Fruit fly (Drosophila melanogaster) whole organism, embryonic: ENCODE data around the gene CG2854.

Source experiments
- Ada2b ChIP-seq: fragments of 200-800 bp; sonication (Bioruptor generic); IDR thresholded peaks from 2 replicates; pipeline ENCODE4 v1.3.6; 2022; ENCODE audit warnings: missing biosample characterization, missing genetic modification characterization
- Blimp-1 ChIP-seq: fragments of 200-800 bp; sonication (Bioruptor generic); optimal IDR thresholded peaks from 3 replicates; lab custom pipeline; 2018; ENCODE audit warnings: missing biosample characterization, missing genetic modification characterization, mild to moderate bottlenecking, moderate library complexity, missing genetic modification reagents
- Bteb2 ChIP-seq: fragments of 200-800 bp; sonication (Bioruptor generic); optimal IDR thresholded peaks from 2 replicates; lab custom pipeline; 2016; ENCODE audit warnings: missing biosample characterization, missing genetic modification characterization
- CG10321 ChIP-seq: fragments of 200-800 bp; sonication (Bioruptor generic); IDR thresholded peaks from 2 replicates; pipeline ENCODE4 v1.3.6; 2022; ENCODE audit warnings: missing biosample characterization, missing genetic modification characterization
- CG10366 ChIP-seq: fragments of 200-800 bp; sonication (Bioruptor generic); IDR thresholded peaks from 2 replicates; pipeline ENCODE4 v1.3.6; 2022; ENCODE audit warnings: missing biosample characterization, missing genetic modification characterization
- CG10565 ChIP-seq: fragments of 200-800 bp; sonication (Bioruptor generic); optimal IDR thresholded peaks from 3 replicates; lab custom pipeline; 2016; ENCODE audit warnings: missing biosample characterization, mild to moderate bottlenecking, missing genetic modification characterization
- CG12219 ChIP-seq: fragments of 200-800 bp; sonication (Bioruptor generic); optimal IDR thresholded peaks from 3 replicates; lab custom pipeline; 2018; ENCODE audit warnings: missing biosample characterization, mild to moderate bottlenecking, missing genetic modification characterization
- CG13296 ChIP-seq: fragments of 200-800 bp; sonication (Bioruptor generic); optimal IDR thresholded peaks from 3 replicates; lab custom pipeline; 2018; ENCODE audit warnings: missing biosample characterization, mild to moderate bottlenecking, missing genetic modification characterization
- CG14667 ChIP-seq: fragments of 200-800 bp; sonication (Bioruptor generic); IDR thresholded peaks from 2 replicates; pipeline ENCODE4 v1.3.6; 2022; ENCODE audit warnings: missing biosample characterization, missing genetic modification characterization
- CG14710 ChIP-seq: fragments of 200-800 bp; sonication (Bioruptor generic); optimal IDR thresholded peaks from 3 replicates; lab custom pipeline; 2019; ENCODE audit warnings: missing biosample characterization, mild to moderate bottlenecking, missing genetic modification characterization, moderate library complexity
- CG15073 ChIP-seq: fragments of 200-800 bp; sonication (Bioruptor generic); optimal IDR thresholded peaks from 2 replicates; lab custom pipeline; 2016; ENCODE audit warnings: missing biosample characterization, missing genetic modification characterization
- CG1529 ChIP-seq: fragments of 200-800 bp; sonication (Bioruptor generic); optimal IDR thresholded peaks from 3 replicates; lab custom pipeline; 2018; ENCODE audit warnings: missing biosample characterization, missing genetic modification characterization
- CG15514 ChIP-seq: fragments of 200-800 bp; sonication (Bioruptor generic); optimal IDR thresholded peaks from 3 replicates; lab custom pipeline; 2017; ENCODE audit warnings: missing biosample characterization, missing genetic modification characterization, mild to moderate bottlenecking, moderate library complexity, missing genetic modification reagents
- CG15696 ChIP-seq: fragments of 200-800 bp; sonication (Bioruptor generic); optimal IDR thresholded peaks from 2 replicates; lab custom pipeline; 2019; ENCODE audit warnings: missing biosample characterization, mild to moderate bottlenecking, missing genetic modification characterization, moderate library complexity
- CG1603 ChIP-seq: fragments of 200-800 bp; sonication (Bioruptor generic); optimal IDR thresholded peaks from 2 replicates; lab custom pipeline; 2019; ENCODE audit warnings: missing biosample characterization, mild to moderate bottlenecking, missing genetic modification characterization, moderate library complexity
- CG17568 ChIP-seq: fragments of 200-800 bp; sonication (Bioruptor generic); optimal IDR thresholded peaks from 2 replicates; lab custom pipeline; 2018; ENCODE audit warnings: missing biosample characterization, mild to moderate bottlenecking, missing genetic modification characterization, moderate library complexity
- CG2129 ChIP-seq: fragments of 200-800 bp; sonication (Bioruptor generic); IDR thresholded peaks from 2 replicates; pipeline ENCODE4 v1.3.6; 2022; ENCODE audit warnings: missing biosample characterization, missing genetic modification characterization; ENCODE audit not compliant: partially characterized antibody
- CG31388 ChIP-seq: fragments of 200-800 bp; sonication (Bioruptor generic); optimal IDR thresholded peaks from 2 replicates; lab custom pipeline; 2016; ENCODE audit warnings: missing biosample characterization, missing genetic modification characterization
- CG31441 ChIP-seq: fragments of 200-800 bp; sonication (Bioruptor generic); IDR thresholded peaks from 2 replicates; pipeline ENCODE4 v1.3.6; 2022; ENCODE audit warnings: missing biosample characterization, missing genetic modification characterization
- CG3163 ChIP-seq: fragments of 200-800 bp; sonication (Bioruptor generic); optimal IDR thresholded peaks from 3 replicates; lab custom pipeline; 2016; ENCODE audit warnings: missing biosample characterization, missing genetic modification characterization
- CG3281 ChIP-seq: fragments of 200-800 bp; sonication (Bioruptor generic); optimal IDR thresholded peaks from 3 replicates; lab custom pipeline; 2017; ENCODE audit warnings: missing biosample characterization, mild to moderate bottlenecking, missing genetic modification characterization
- CG3407 ChIP-seq: fragments of 200-800 bp; sonication (Bioruptor generic); optimal IDR thresholded peaks from 2 replicates; lab custom pipeline; 2018; ENCODE audit warnings: missing biosample characterization, mild to moderate bottlenecking, missing genetic modification characterization
- CG4404 ChIP-seq: fragments of 200-800 bp; sonication (Bioruptor generic); IDR thresholded peaks from 2 replicates; pipeline ENCODE4 v1.3.6; 2022; ENCODE audit warnings: missing biosample characterization, missing genetic modification characterization
- CG7372 ChIP-seq: fragments of 200-800 bp; sonication (Bioruptor generic); IDR thresholded peaks from 2 replicates; pipeline ENCODE4 v1.3.6; 2022; ENCODE audit warnings: missing biosample characterization, missing genetic modification characterization
- CG7987 ChIP-seq: fragments of 200-800 bp; sonication (Bioruptor generic); optimal IDR thresholded peaks from 2 replicates; lab custom pipeline; 2018; ENCODE audit warnings: missing biosample characterization, mild to moderate bottlenecking, missing genetic modification characterization, moderate library complexity
- CG8290 ChIP-seq, 3 experiments: fragments of 200-800 bp; sonication (Bioruptor generic); optimal IDR thresholded peaks; 2 replicates each; lab custom pipeline; 2016 to 2019; ENCODE audit warnings: missing biosample characterization in 3 of 3, missing genetic modification characterization in 3 of 3, mild to moderate bottlenecking in 2 of 3, moderate library complexity in 1 of 3
- CG8924 ChIP-seq: fragments of 200-800 bp; optimal IDR thresholded peaks from 3 replicates; lab custom pipeline; 2019; ENCODE audit warnings: missing biosample characterization, mild to moderate bottlenecking, missing genetic modification characterization, moderate library complexity
- CG9876 ChIP-seq: fragments of 200-800 bp; sonication (Bioruptor generic); optimal IDR thresholded peaks from 2 replicates; lab custom pipeline; 2016; ENCODE audit warnings: missing biosample characterization, missing genetic modification characterization
- D19A ChIP-seq: fragments of 200-800 bp; optimal IDR thresholded peaks from 3 replicates; lab custom pipeline; 2019; ENCODE audit warnings: missing biosample characterization, mild to moderate bottlenecking, missing genetic modification characterization, moderate library complexity
- Hand ChIP-seq: fragments of 200-800 bp; sonication (Bioruptor generic); optimal IDR thresholded peaks from 2 replicates; lab custom pipeline; 2017; ENCODE audit warnings: mild to moderate bottlenecking, missing biosample characterization, missing genetic modification reagents, missing genetic modification characterization
- Mad ChIP-seq: fragments of 200-800 bp; sonication (Bioruptor generic); optimal IDR thresholded peaks from 2 replicates; lab custom pipeline; 2016; ENCODE audit warnings: missing biosample characterization, missing genetic modification characterization
- Nf-YA ChIP-seq: fragments of 200-800 bp; sonication (Bioruptor generic); IDR thresholded peaks from 2 replicates; pipeline ENCODE4 v1.3.6; 2022; ENCODE audit warnings: missing biosample characterization, missing genetic modification characterization
- Sox100B ChIP-seq: fragments of 200-800 bp; sonication (Bioruptor generic); optimal IDR thresholded peaks from 3 replicates; lab custom pipeline; 2018; ENCODE audit warnings: missing biosample characterization, mild to moderate bottlenecking, missing genetic modification characterization
- Spps ChIP-seq: fragments of 200-800 bp; sonication (Bioruptor generic); optimal IDR thresholded peaks from 2 replicates; lab custom pipeline; 2018; ENCODE audit warnings: missing biosample characterization, mild to moderate bottlenecking, missing genetic modification characterization
- Sry-δ ChIP-seq: fragments of 200-800 bp; sonication (Bioruptor generic); optimal IDR thresholded peaks from 2 replicates; lab custom pipeline; 2016; ENCODE audit warnings: missing biosample characterization, missing genetic modification characterization
- Ssrp ChIP-seq: fragments of 200-800 bp; sonication (Bioruptor generic); optimal IDR thresholded peaks from 2 replicates; lab custom pipeline; 2018; ENCODE audit warnings: missing biosample characterization, mild to moderate bottlenecking, missing genetic modification characterization, moderate library complexity
- Xrp1 ChIP-seq: fragments of 200-800 bp; sonication (Bioruptor generic); IDR thresholded peaks from 2 replicates; pipeline ENCODE4 v1.3.6; 2022; ENCODE audit warnings: missing biosample characterization, missing genetic modification characterization
- bab2 ChIP-seq: fragments of 200-800 bp; sonication (Bioruptor generic); optimal IDR thresholded peaks from 2 replicates; lab custom pipeline; 2016; ENCODE audit warnings: missing biosample characterization, missing genetic modification characterization
- btn ChIP-seq: fragments of 200-800 bp; sonication (Bioruptor generic); optimal IDR thresholded peaks from 2 replicates; lab custom pipeline; 2016; ENCODE audit warnings: missing biosample characterization, missing genetic modification characterization
- dmrt11E ChIP-seq: fragments of 200-800 bp; sonication (Bioruptor generic); optimal IDR thresholded peaks from 3 replicates; lab custom pipeline; 2018; ENCODE audit warnings: missing biosample characterization, mild to moderate bottlenecking, missing genetic modification characterization, moderate library complexity
- ftz-f1 ChIP-seq: fragments of 200-800 bp; sonication (Bioruptor generic); optimal IDR thresholded peaks from 2 replicates; lab custom pipeline; 2016; ENCODE audit warnings: missing biosample characterization, missing genetic modification characterization
- gem ChIP-seq: fragments of 200-800 bp; sonication (Bioruptor generic); optimal IDR thresholded peaks from 2 replicates; lab custom pipeline; 2019; ENCODE audit warnings: missing biosample characterization, mild to moderate bottlenecking, missing genetic modification characterization, moderate library complexity
- lmd ChIP-seq: fragments of 200-800 bp; sonication (Bioruptor generic); IDR thresholded peaks from 2 replicates; pipeline ENCODE4 v1.3.6; 2022; ENCODE audit warnings: missing biosample characterization, missing genetic modification characterization
- luna ChIP-seq: fragments of 200-800 bp; sonication (Bioruptor generic); optimal IDR thresholded peaks from 2 replicates; lab custom pipeline; 2016; ENCODE audit warnings: missing biosample characterization, missing genetic modification characterization
- nom ChIP-seq: fragments of 200-800 bp; sonication (Bioruptor generic); optimal IDR thresholded peaks from 2 replicates; lab custom pipeline; 2017; ENCODE audit warnings: missing biosample characterization, missing genetic modification characterization, mild to moderate bottlenecking, moderate library complexity, missing genetic modification reagents
- pho ChIP-seq: fragments of 200-800 bp; sonication (Bioruptor generic); optimal IDR thresholded peaks from 2 replicates; lab custom pipeline; 2016; ENCODE audit warnings: missing biosample characterization, missing genetic modification characterization
- salm ChIP-seq: fragments of 200-800 bp; sonication (Bioruptor generic); optimal IDR thresholded peaks from 2 replicates; lab custom pipeline; 2018; ENCODE audit warnings: missing biosample characterization, mild to moderate bottlenecking, missing genetic modification characterization
- stc ChIP-seq: fragments of 200-800 bp; sonication (Bioruptor generic); IDR thresholded peaks from 2 replicates; pipeline ENCODE4 v1.3.6; 2022; ENCODE audit warnings: missing biosample characterization, missing genetic modification characterization
- zen ChIP-seq: fragments of 200-800 bp; sonication (Bioruptor generic); optimal IDR thresholded peaks from 3 replicates; lab custom pipeline; 2018; ENCODE audit warnings: missing biosample characterization, mild to moderate bottlenecking, missing genetic modification characterization, moderate library complexity
- zen2 ChIP-seq: fragments of 200-800 bp; sonication (Bioruptor generic); IDR thresholded peaks from 3 replicates; pipeline ENCODE4 v1.3.6; 2022; ENCODE audit warnings: missing biosample characterization, missing genetic modification characterization; ENCODE audit not compliant: partially characterized antibody

Gene CG2854

dm6 chrX:2317347-2317832 is 9.5 kb upstream of the CG2854 start (continued):
- TF ChIP-seq CG10321 (GFP tag; lab: Robert Waterston, UW) (no peak), CG15073 (no peak), CG2129 (GFP tag; lab: Robert Waterston, UW) (no peak), CG15514 (GFP tag; lab: Kevin White, UChicago) (peak; percentile 48), CG3281 (GFP tag; lab: Kevin White, UChicago) (no peak), CG14667 (GFP tag; lab: Robert Waterston, UW) (no peak), CG31441 (GFP tag; lab: Robert Waterston, UW) (no peak), CG10366 (GFP tag; lab: Robert Waterston, UW) (no peak), Spps (no peak), CG15696 (tag; lab: Kevin White, UChicago) (no peak), CG17568 (GFP tag; lab: Kevin White, UChicago) (peak; percentile 10), pho (GFP tag; lab: Kevin White, UChicago) (peak; percentile 2), luna (GFP tag; lab: Kevin White, UChicago) (no peak), lmd (GFP tag; lab: Robert Waterston, UW) (no peak), Ada2b (no peak), gem (tag; lab: Kevin White, UChicago) (no peak), CG3163 (GFP tag; lab: Kevin White, UChicago) (peak; percentile 94), bab2 (GFP tag; lab: Kevin White, UChicago) (no peak), Xrp1 (GFP tag; lab: Robert Waterston, UW) (no peak), salm (tag; lab: Kevin White, UChicago) (no peak), CG14710 (tag; lab: Kevin White, UChicago) (no peak), dmrt11E (tag; lab: Kevin White, UChicago) (no peak), CG1603 (no peak), Blimp-1 (no peak), CG8924 (tag; lab: Kevin White, UChicago) (no peak), nom (GFP tag; lab: Kevin White, UChicago) (peak; percentile 57), stc (GFP tag; lab: Robert Waterston, UW) (peak; percentile 17; the same call in 1 of the 2 replicates), ftz-f1 (GFP tag; lab: Kevin White, UChicago) (peak; percentile 63), CG4404 (no peak), CG12219 (GFP tag; lab: Kevin White, UChicago) (peak; percentile 24), Bteb2 (GFP tag; lab: Kevin White, UChicago) (no peak), btn (no peak), CG10565 (no peak), CG31388 (GFP tag; lab: Kevin White, UChicago) (no peak), CG7372 (no peak), CG9876 (GFP tag; lab: Kevin White, UChicago) (no peak), D19A (no peak), Mad (GFP tag; lab: Kevin White, UChicago) (no peak), Sox100B (GFP tag; lab: Kevin White, UChicago) (no peak), Ssrp (tag; lab: Kevin White, UChicago) (no peak), zen2 (peak; percentile 73), CG8290 (GFP tag; optimal IDR thresholded peaks at IDR 0.05; lab: Kevin White, UChicago) (no peak), CG8290 (tag; optimal IDR thresholded peaks at IDR 0.05; lab: Kevin White, UChicago) (peak in 1 of 2 experiments; percentile 17), Sry-δ (no peak), zen (no peak), CG1529 (GFP tag; lab: Kevin White, UChicago) (no peak), CG7987 (GFP tag; lab: Kevin White, UChicago) (no peak), CG3407 (GFP tag; lab: Kevin White, UChicago) (no peak), Nf-YA (GFP tag; lab: Robert Waterston, UW) (no peak), Hand (GFP tag; lab: Kevin White, UChicago) (peak; percentile 28), CG13296 (GFP tag; lab: Kevin White, UChicago) (peak; percentile 46)
